Fruit fly (Drosophila melanogaster): ENCODE results near the gene Srr.

Srr gene

DNA sequence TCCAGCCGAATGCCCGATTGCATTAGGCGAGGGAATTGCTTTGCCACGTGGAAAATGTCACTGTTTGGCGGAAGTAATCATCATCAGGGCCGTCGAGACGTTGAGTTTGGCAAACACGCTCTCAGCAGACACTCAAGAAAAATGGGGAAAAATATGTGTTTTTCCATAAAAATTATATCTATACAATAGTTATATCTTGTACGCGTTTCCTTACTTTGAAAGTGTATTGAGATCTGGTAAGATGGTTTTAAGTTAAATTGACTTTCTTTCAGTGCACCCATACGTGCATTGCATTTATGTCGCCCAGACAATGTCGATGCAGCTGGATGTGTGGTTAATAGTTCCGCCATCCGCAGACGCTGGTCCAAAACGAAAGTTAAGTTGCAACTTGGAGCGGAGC, 20.8 kb downstream of the Srr start:
- TF ChIP-seq CG6792 (GFP tag; optimal IDR thresholded peaks at IDR 0.05) (no peak), achi (GFP tag; optimal IDR thresholded peaks at IDR 0.05) (peak; percentile 12), net (GFP tag; optimal IDR thresholded peaks at IDR 0.05) (no peak), vri (GFP tag; optimal IDR thresholded peaks at IDR 0.05) (no peak), CG8119 (GFP tag; IDR thresholded peaks at IDR 0.05) (peak; percentile 59), topi (GFP tag; optimal IDR thresholded peaks at IDR 0.05) (no peak), Gug (GFP tag; IDR thresholded peaks at IDR 0.05) (0 out of 2 replicates have a peak, but pooled peaks have one; percentile 30), eg (GFP tag; IDR thresholded peaks at IDR 0.05) (peak; percentile 58; the same call in 1 of the 3 replicates), CG3032 (tag; optimal IDR thresholded peaks at IDR 0.05) (no peak), CG11294 (GFP tag; IDR thresholded peaks at IDR 0.05) (no peak), CG9139 (GFP tag; optimal IDR thresholded peaks at IDR 0.05) (no peak), Ets96B (tag; optimal IDR thresholded peaks at IDR 0.05) (no peak), CG15336 (GFP tag; IDR thresholded peaks at IDR 0.05) (peak; percentile 55), CG32006 (GFP tag; optimal IDR thresholded peaks at IDR 0.05) (peak; percentile 50), CG6163 (GFP tag; IDR thresholded peaks at IDR 0.05) (peak; percentile 53; the same call in 2 of the 3 replicates), Hr4 (GFP tag; optimal IDR thresholded peaks at IDR 0.05) (peak; percentile 51), dac (GFP tag; optimal IDR thresholded peaks at IDR 0.05) (no peak), acj6 (GFP tag; optimal IDR thresholded peaks at IDR 0.05) (peak; percentile 9), Eip78C (GFP tag) (peak; percentile 74), esn (GFP tag; optimal IDR thresholded peaks at IDR 0.05) (no peak)

dm6 chr3R:9387634-9388033, 22.4 kb downstream of the Srr start:
- TF ChIP-seq Eip78C (GFP tag) = peak; percentile 58
- no peak for TF ChIP-seq Ets96B (tag; optimal IDR thresholded peaks at IDR 0.05)
- TF ChIP-seq CG15336 (GFP tag; IDR thresholded peaks at IDR 0.05) = no peak
- TF ChIP-seq CG11902 (GFP tag; optimal IDR thresholded peaks at IDR 0.05) = no peak
- peak; percentile 42 for TF ChIP-seq vri (GFP tag; optimal IDR thresholded peaks at IDR 0.05)
- 0 out of 3 replicates have a peak, but pooled peaks have one; percentile 19 for TF ChIP-seq CG6163 (GFP tag; IDR thresholded peaks at IDR 0.05)
- TF ChIP-seq Eip93F (GFP tag; optimal IDR thresholded peaks at IDR 0.05) = peak; percentile 62
- TF ChIP-seq topi (GFP tag; optimal IDR thresholded peaks at IDR 0.05) = no peak
- peak; percentile 10 for TF ChIP-seq Sox14 (GFP tag; optimal IDR thresholded peaks at IDR 0.05)

DNA sequence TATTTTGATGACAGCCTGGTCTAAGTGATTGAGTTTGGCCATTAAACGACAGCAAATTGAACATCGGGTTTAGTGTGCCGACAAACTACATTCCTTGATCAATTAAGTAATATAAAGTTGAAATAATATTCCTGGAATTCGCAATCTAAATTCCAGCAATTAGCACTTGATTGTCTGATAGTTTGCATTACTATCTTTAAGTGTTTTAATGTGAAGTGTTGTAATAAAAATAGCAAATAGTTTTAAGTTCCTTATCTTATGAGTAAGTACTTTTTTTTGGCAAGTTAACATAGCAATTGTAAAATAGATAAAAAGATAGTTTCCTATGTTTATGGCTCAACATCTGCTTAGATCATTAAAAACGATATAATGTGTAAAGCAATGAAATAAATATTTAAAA, 23.1 kb downstream of the Srr start:
- TF ChIP-seq Ets21C (GFP tag; optimal IDR thresholded peaks at IDR 0.05) (no peak), net (GFP tag; optimal IDR thresholded peaks at IDR 0.05) (no peak), CG11902 (GFP tag; optimal IDR thresholded peaks at IDR 0.05) (no peak), CG4318 (GFP tag; optimal IDR thresholded peaks at IDR 0.05) (no peak), CG6854 (GFP tag; optimal IDR thresholded peaks at IDR 0.05) (no peak), Blimp-1 (GFP tag; optimal IDR thresholded peaks at IDR 0.05) (no peak), CG8632 (GFP tag; optimal IDR thresholded peaks at IDR 0.05) (no peak), CG6808 (GFP tag; optimal IDR thresholded peaks at IDR 0.05) (no peak)

DNA sequence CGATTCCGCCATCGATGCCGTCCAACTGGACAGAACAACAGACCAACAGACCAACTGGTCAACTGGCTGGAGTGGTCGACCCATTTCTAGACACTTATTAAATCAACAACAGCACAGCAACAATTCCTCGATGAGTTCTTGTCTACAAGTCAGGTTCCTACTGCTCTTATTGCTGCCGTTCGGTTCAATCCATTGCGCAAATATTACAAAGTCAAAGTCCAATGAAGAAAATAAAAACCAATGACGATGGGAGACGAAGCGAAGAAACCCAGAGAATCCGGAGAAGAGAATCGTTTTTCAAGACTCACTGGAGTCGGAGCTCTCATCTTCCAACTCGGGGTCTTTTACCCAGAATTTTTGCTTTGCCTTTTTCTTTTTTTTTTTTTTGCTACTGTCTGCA, 23.8 kb downstream of the Srr start:
- TF ChIP-seq Ets21C (GFP tag; optimal IDR thresholded peaks at IDR 0.05) (no peak), Gug (GFP tag; IDR thresholded peaks at IDR 0.05) (no peak), salr (GFP tag; optimal IDR thresholded peaks at IDR 0.05) (peak; percentile 1 to 58), Eip78C (GFP tag) (peak; percentile 24), dsx (GFP tag; optimal IDR thresholded peaks at IDR 0.05; ENCODE audit: poor library complexity, severe bottlenecking) (peak; percentile 74), CG11294 (GFP tag; IDR thresholded peaks at IDR 0.05) (no peak), fd85E (GFP tag; optimal IDR thresholded peaks at IDR 0.05) (no peak), Ets96B (tag; optimal IDR thresholded peaks at IDR 0.05) (peak; percentile 42), CG1621 (tag; optimal IDR thresholded peaks at IDR 0.05) (peak; percentile 65), CG6792 (GFP tag; optimal IDR thresholded peaks at IDR 0.05) (no peak), CG10669 (GFP tag; optimal IDR thresholded peaks at IDR 0.05) (peak; percentile 46), CG11902 (GFP tag; optimal IDR thresholded peaks at IDR 0.05) (no peak), Blimp-1 (GFP tag; optimal IDR thresholded peaks at IDR 0.05) (no peak), Smox (GFP tag; optimal IDR thresholded peaks at IDR 0.05) (no peak), CG6276 (GFP tag; optimal IDR thresholded peaks at IDR 0.05) (peak; percentile 69), CG6163 (GFP tag; IDR thresholded peaks at IDR 0.05) (peak; percentile 57; the same call in 2 of the 3 replicates), topi (GFP tag; optimal IDR thresholded peaks at IDR 0.05) (no peak), CG16779 (tag; optimal IDR thresholded peaks at IDR 0.05) (peak; percentile 66), eg (GFP tag; IDR thresholded peaks at IDR 0.05) (peak; percentile 40; the same call in 1 of the 3 replicates), esn (GFP tag; optimal IDR thresholded peaks at IDR 0.05) (no peak), CG31627 (GFP tag; optimal IDR thresholded peaks at IDR 0.05) (no peak), svp (GFP tag) (no peak), OdsH (GFP tag; optimal IDR thresholded peaks at IDR 0.05) (no peak), fd59A (GFP tag; optimal IDR thresholded peaks at IDR 0.05) (no peak), Hr38 (GFP tag; optimal IDR thresholded peaks at IDR 0.05) (no peak), Eip75B (GFP tag; optimal IDR thresholded peaks at IDR 0.05) (no peak), ss (GFP tag; optimal IDR thresholded peaks at IDR 0.05) (peak; percentile 82 to 86)

All from whole organism, prepupa.